Worm (Caenorhabditis elegans): ENCODE measurements around the gene R05G9.5.

ce11 chrII:6521316-6521715 is 21.3 kb upstream of the R05G9.5 start, which contains the start of gene toe-2:
- TF ChIP-seq flt-1 (GFP tag; IDR thresholded peaks at IDR 0.05) (no peak), ref-1 (GFP tag; conservative IDR thresholded peaks at IDR 0.05) (no peak), med-1 (GFP tag; optimal IDR thresholded peaks at IDR 0.05; ENCODE audit: insufficient read depth) (no peak), tab-1 (GFP tag; IDR thresholded peaks at IDR 0.05) (no peak), ztf-23 (GFP tag; IDR thresholded peaks at IDR 0.05) (no peak), cog-1 (tag; optimal IDR thresholded peaks at IDR 0.05) (no peak)
